Worm (Caenorhabditis elegans) whole organism, L4 larva: ENCODE results near the gene F56A8.5.

ENCODE experiments used
- F26F4.8 ChIP-seq: fragments of 200-800 bp; sonication (Bioruptor generic); conservative IDR thresholded peaks from 2 replicates; pipeline ENCODE4 v1.3.6; 2022; ENCODE audit warnings: missing genetic modification characterization, missing compliant biosample characterization
- F37D6.2 ChIP-seq: sonication (generic microtip); optimal IDR thresholded peaks from 2 replicates; lab custom pipeline; 2016; ENCODE audit warnings: mild to moderate bottlenecking, missing genetic modification characterization, missing compliant biosample characterization
- Y5F2A.4 ChIP-seq: fragments of 200-800 bp; sonication (Bioruptor generic); optimal IDR thresholded peaks from 2 replicates; lab custom pipeline; 2018; ENCODE audit warnings: mild to moderate bottlenecking, missing genetic modification characterization, missing compliant biosample characterization
- Y75B8A.6 ChIP-seq: fragments of 200-800 bp; sonication (Bioruptor generic); IDR thresholded peaks from 2 replicates; pipeline ENCODE4 v1.3.6; 2022; ENCODE audit warnings: missing genetic modification reagents, missing genetic modification characterization, missing compliant biosample characterization
- ZK337.2 ChIP-seq: fragments of 200-800 bp; sonication (Bioruptor generic); IDR thresholded peaks from 2 replicates; pipeline ENCODE4 v1.3.6; 2022; ENCODE audit warnings: missing genetic modification reagents, missing genetic modification characterization, missing compliant biosample characterization
- ZK546.5 ChIP-seq, 2 experiments: sonication (generic microtip); optimal IDR thresholded peaks; 2 replicates each; lab custom pipeline; 2017; ENCODE audit warnings: missing biosample characterization in 2 of 2, missing genetic modification characterization in 2 of 2
- aha-1 ChIP-seq: fragments of 150-350 bp; peaks from one replicate; lab custom pipeline; 2014; ENCODE audit warnings: missing biosample characterization, missing genetic modification characterization
- aly-2 ChIP-seq: sonication (generic microtip); optimal IDR thresholded peaks from 2 replicates; lab custom pipeline; 2018; ENCODE audit warnings: missing biosample characterization, missing genetic modification characterization
- ceh-28 ChIP-seq: fragments of 150-350 bp; optimal IDR thresholded peaks from 2 replicates; lab custom pipeline; 2014; ENCODE audit warnings: missing biosample characterization, missing genetic modification reagents, missing genetic modification characterization
- ceh-44 ChIP-seq: fragments of 200-800 bp; sonication (Bioruptor generic); IDR thresholded peaks from 2 replicates; pipeline ENCODE4 v1.3.6; 2022; ENCODE audit warnings: missing genetic modification reagents, missing genetic modification characterization, missing compliant biosample characterization
- ceh-82 ChIP-seq: sonication (generic microtip); optimal IDR thresholded peaks from 2 replicates; lab custom pipeline; 2017; ENCODE audit warnings: missing biosample characterization, missing genetic modification characterization
- ces-1 ChIP-seq: fragments of 150-350 bp; sonication (generic microtip); optimal IDR thresholded peaks from 4 replicates; lab custom pipeline; 2014; ENCODE audit warnings: missing biosample characterization, missing genetic modification reagents, missing genetic modification characterization
- daf-12 ChIP-seq: fragments of 150-350 bp; optimal IDR thresholded peaks from 2 replicates; lab custom pipeline; 2014; ENCODE audit warnings: missing biosample characterization, missing genetic modification reagents, missing genetic modification characterization
- dve-1 ChIP-seq: sonication (generic microtip); optimal IDR thresholded peaks from 2 replicates; lab custom pipeline; 2017; ENCODE audit warnings: antibody characterized with exemption, mild to moderate bottlenecking, missing genetic modification characterization, missing compliant biosample characterization; ENCODE audit not compliant: insufficient read depth
- fkh-10 ChIP-seq: fragments of 150-350 bp; optimal IDR thresholded peaks from 2 replicates; lab custom pipeline; 2014; ENCODE audit warnings: missing biosample characterization, missing genetic modification reagents, missing genetic modification characterization
- gei-8 ChIP-seq: fragments of 200-800 bp; sonication (Bioruptor generic); optimal IDR thresholded peaks from 2 replicates; lab custom pipeline; 2018; ENCODE audit warnings: mild to moderate bottlenecking, missing genetic modification characterization, missing compliant biosample characterization
- hlh-30 ChIP-seq: sonication (generic microtip); optimal IDR thresholded peaks from 2 replicates; lab custom pipeline; 2017; ENCODE audit warnings: antibody characterized with exemption, mild to moderate bottlenecking, missing genetic modification characterization, missing compliant biosample characterization; ENCODE audit not compliant: insufficient read depth
- jun-1 ChIP-seq: fragments of 150-350 bp; optimal IDR thresholded peaks from 2 replicates; lab custom pipeline; 2014; ENCODE audit warnings: missing biosample characterization, missing genetic modification reagents, missing genetic modification characterization
- lin-1 ChIP-seq: fragments of 200-800 bp; sonication (Bioruptor generic); IDR thresholded peaks from 2 replicates; pipeline ENCODE4 v1.3.6; 2022; ENCODE audit warnings: missing genetic modification reagents, missing genetic modification characterization, missing compliant biosample characterization
- lin-29 ChIP-seq: fragments of 200-800 bp; sonication (Bioruptor generic); IDR thresholded peaks from 2 replicates; pipeline ENCODE4 v1.3.6; 2022; ENCODE audit warnings: missing genetic modification reagents, missing genetic modification characterization, missing compliant biosample characterization
- lin-39 ChIP-seq: fragments of 150-350 bp; optimal IDR thresholded peaks from 2 replicates; lab custom pipeline; 2014; ENCODE audit warnings: missing biosample characterization, missing genetic modification reagents, missing genetic modification characterization
- madf-9 ChIP-seq: fragments of 200-800 bp; sonication (Bioruptor generic); conservative IDR thresholded peaks from 2 replicates; pipeline ENCODE4 v1.3.6; 2022; ENCODE audit warnings: missing genetic modification reagents, missing genetic modification characterization, missing compliant biosample characterization
- mdl-1 ChIP-seq, 2 experiments: fragments of 150-350 bp in 1 of 2; sonication (generic microtip) in 1 of 2; optimal IDR thresholded peaks; 2 replicates each; lab custom pipeline; 2014 to 2017; ENCODE audit warnings: missing biosample characterization in 2 of 2, missing genetic modification characterization in 2 of 2
- mxl-2 ChIP-seq: fragments of 200-800 bp; sonication (Bioruptor generic); conservative IDR thresholded peaks from 2 replicates; pipeline ENCODE4 v1.3.6; 2022; ENCODE audit warnings: missing genetic modification reagents, missing genetic modification characterization, missing compliant biosample characterization
- nhr-10 ChIP-seq: fragments of 150-350 bp; optimal IDR thresholded peaks from 2 replicates; lab custom pipeline; 2014; ENCODE audit warnings: missing biosample characterization, missing genetic modification characterization
- nhr-102 ChIP-seq: sonication (generic microtip); optimal IDR thresholded peaks from 2 replicates; lab custom pipeline; 2016; ENCODE audit warnings: mild to moderate bottlenecking, missing genetic modification characterization, moderate library complexity, missing compliant biosample characterization
- nhr-11 ChIP-seq: fragments of 150-350 bp; optimal IDR thresholded peaks from 2 replicates; lab custom pipeline; 2014; ENCODE audit warnings: missing biosample characterization, missing genetic modification characterization
- nhr-28 ChIP-seq: fragments of 150-350 bp; optimal IDR thresholded peaks from 2 replicates; lab custom pipeline; 2014; ENCODE audit warnings: missing biosample characterization, missing genetic modification characterization
- nhr-48 ChIP-seq: sonication (generic microtip); optimal IDR thresholded peaks from 2 replicates; lab custom pipeline; 2016; ENCODE audit warnings: mild to moderate bottlenecking, missing genetic modification characterization, missing compliant biosample characterization
- nhr-6 ChIP-seq: fragments of 150-350 bp; optimal IDR thresholded peaks from 2 replicates; lab custom pipeline; 2014; ENCODE audit warnings: missing biosample characterization, missing genetic modification characterization
- nhr-76 ChIP-seq: fragments of 150-350 bp; optimal IDR thresholded peaks from 2 replicates; lab custom pipeline; 2014; ENCODE audit warnings: missing biosample characterization, missing genetic modification characterization
- nhr-77 ChIP-seq: fragments of 150-350 bp; optimal IDR thresholded peaks from 2 replicates; lab custom pipeline; 2014; ENCODE audit warnings: missing biosample characterization, missing genetic modification characterization
- pha-4 ChIP-seq, 2 experiments: fragments of 150-350 bp in 1 of 2; fragments of 200-800 bp in 1 of 2; sonication (Bioruptor generic) in 1 of 2; IDR thresholded peaks in 1 of 2; optimal IDR thresholded peaks in 1 of 2; 2 replicates each; pipeline versions ENCODE4 v1.3.6 to Lab custom; 2014 to 2022; ENCODE audit warnings: missing genetic modification characterization in 2 of 2, missing genetic modification reagents in 2 of 2, missing biosample characterization in 1 of 2, missing compliant biosample characterization in 1 of 2
- php-3 ChIP-seq: fragments of 200-800 bp; sonication (Bioruptor generic); IDR thresholded peaks from 2 replicates; pipeline ENCODE4 v1.3.6; 2022; ENCODE audit warnings: missing genetic modification reagents, missing genetic modification characterization, missing compliant biosample characterization
- pqm-1 ChIP-seq: sonication (generic microtip); optimal IDR thresholded peaks from 2 replicates; lab custom pipeline; 2017; ENCODE audit warnings: missing biosample characterization, missing genetic modification characterization
- rbr-2 ChIP-seq: sonication (generic microtip); optimal IDR thresholded peaks from 2 replicates; lab custom pipeline; 2016; ENCODE audit warnings: missing genotype, missing genetic modification characterization, missing compliant biosample characterization
- sdz-12 ChIP-seq: fragments of 200-800 bp; sonication (Bioruptor generic); optimal IDR thresholded peaks from 2 replicates; lab custom pipeline; 2018; ENCODE audit warnings: mild to moderate bottlenecking, missing genetic modification characterization, missing compliant biosample characterization
- set-16 ChIP-seq: fragments of 200-800 bp; sonication (Bioruptor generic); IDR thresholded peaks from 2 replicates; pipeline ENCODE4 v1.3.6; 2022; ENCODE audit warnings: missing genetic modification reagents, missing genetic modification characterization, missing compliant biosample characterization
- snpc-1.2 ChIP-seq: fragments of 200-800 bp; sonication (Bioruptor generic); IDR thresholded peaks from 2 replicates; pipeline ENCODE4 v1.3.6; 2022; ENCODE audit warnings: missing genetic modification reagents, missing genetic modification characterization, missing compliant biosample characterization
- snpc-4 ChIP-seq: fragments of 150-350 bp; optimal IDR thresholded peaks from 2 replicates; lab custom pipeline; 2014; ENCODE audit warnings: missing biosample characterization, missing genetic modification characterization
- spr-1 ChIP-seq: sonication (generic microtip); optimal IDR thresholded peaks from 2 replicates; lab custom pipeline; 2016; ENCODE audit warnings: mild to moderate bottlenecking, missing genetic modification characterization, missing compliant biosample characterization
- tag-97 ChIP-seq: fragments of 200-800 bp; sonication (Bioruptor generic); IDR thresholded peaks from 2 replicates; pipeline ENCODE4 v1.3.6; 2022; ENCODE audit warnings: missing genetic modification characterization, missing compliant biosample characterization
- unc-39 ChIP-seq: sonication (generic microtip); optimal IDR thresholded peaks from 2 replicates; lab custom pipeline; 2017; ENCODE audit warnings: missing biosample characterization, missing genetic modification characterization
- unc-62 ChIP-seq, 3 experiments: fragments of 150-350 bp in 1 of 3; sonication (generic microtip); optimal IDR thresholded peaks in 2 of 3; peaks in 1 of 3; 1 replicate in 1 of 3; 2 replicates in 2 of 3; lab custom pipeline; 2014 to 2017; ENCODE audit warnings: missing biosample characterization in 3 of 3, missing genetic modification characterization in 3 of 3, missing genetic modification reagents in 3 of 3, missing genotype in 1 of 3
- vab-7 ChIP-seq: fragments of 200-800 bp; sonication (Bioruptor generic); IDR thresholded peaks from 2 replicates; pipeline ENCODE4 v1.3.6; 2022; ENCODE audit warnings: missing genetic modification reagents, missing genetic modification characterization, missing compliant biosample characterization
- zag-1 ChIP-seq: fragments of 150-350 bp; optimal IDR thresholded peaks from 2 replicates; lab custom pipeline; 2014; ENCODE audit warnings: missing biosample characterization, missing genetic modification characterization
- zip-2 ChIP-seq: fragments of 150-350 bp; optimal IDR thresholded peaks from 2 replicates; lab custom pipeline; 2014; ENCODE audit warnings: missing biosample characterization, missing genetic modification characterization
- ztf-7 ChIP-seq: fragments of 150-350 bp; optimal IDR thresholded peaks from 2 replicates; lab custom pipeline; 2014; ENCODE audit warnings: missing biosample characterization, missing genetic modification characterization

The F56A8.5 gene

ce11 chrIII:13272227-13272626, 6.6 kb downstream of the F56A8.5 start:
- TF ChIP-seq spr-1 (tag; lab: Kevin White, UChicago) (no peak), hlh-30 (tag; lab: Kevin White, UChicago) (peak; percentile 17), ztf-7 (no peak), jun-1 (tag; lab: Kevin White, UChicago) (no peak), nhr-102 (tag; lab: Kevin White, UChicago) (no peak), aha-1 (no peak), daf-12 (no peak)

DNA sequence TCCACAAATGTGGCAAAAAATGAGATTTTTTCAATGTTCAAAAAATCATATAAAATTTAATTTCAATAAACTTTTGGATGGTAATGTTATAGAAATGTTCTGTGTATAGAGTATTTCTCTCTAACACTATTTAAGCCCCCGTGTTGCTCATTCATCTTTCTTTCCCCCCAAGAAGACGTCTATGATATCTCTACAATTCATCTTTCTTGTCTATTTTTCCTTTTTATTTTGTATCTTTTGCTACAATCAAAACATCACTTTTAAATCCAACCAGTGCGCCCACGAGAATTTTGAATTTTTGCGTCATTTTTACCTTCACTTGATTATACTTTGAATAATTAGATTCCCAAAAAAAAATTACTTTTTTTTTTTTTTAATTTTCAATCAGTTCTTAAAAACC, 7.1 kb downstream of the F56A8.5 start:
- TF ChIP-seq Y75B8A.6 (no peak), nhr-76 (tag; lab: Kevin White, UChicago) (no peak), lin-1 (GFP tag; lab: Robert Waterston, UW) (no peak), ces-1 (GFP tag; lab: Kevin White, UChicago) (no peak), vab-7 (no peak), mxl-2 (no peak), tag-97 (no peak), ZK546.5 (tag; optimal IDR thresholded peaks at IDR 0.05; lab: Kevin White, UChicago) (no peak), snpc-4 (tag; lab: Kevin White, UChicago) (no peak), pha-4 (GFP tag; IDR thresholded peaks at IDR 0.05; lab: Robert Waterston, UW) (no peak), pha-4 (tag; optimal IDR thresholded peaks at IDR 0.05; lab: Kevin White, UChicago) (no peak), madf-9 (GFP tag; lab: Robert Waterston, UW) (no peak), snpc-1.2 (GFP tag; lab: Robert Waterston, UW) (no peak), ceh-82 (no peak), pqm-1 (tag; lab: Kevin White, UChicago) (no peak), set-16 (GFP tag; lab: Robert Waterston, UW) (no peak), ceh-44 (GFP tag; lab: Robert Waterston, UW) (no peak), jun-1 (tag; lab: Kevin White, UChicago) (no peak), aly-2 (tag; lab: Kevin White, UChicago) (no peak), dve-1 (no peak)

ce11 chrIII:13275784-13276183, 10.1 kb downstream of the F56A8.5 start:
- TF ChIP-seq F26F4.8 (no peak), lin-39 (tag; lab: Kevin White, UChicago) (peak; percentile 39), sdz-12 (GFP tag; lab: Kevin White, UChicago) (peak; percentile 15), php-3 (no peak), ceh-82 (no peak), lin-29 (GFP tag; lab: Robert Waterston, UW) (no peak), nhr-6 (tag; lab: Kevin White, UChicago) (peak; percentile 26), gei-8 (no peak), fkh-10 (GFP tag; lab: Kevin White, UChicago) (peak; percentile 41), hlh-30 (tag; lab: Kevin White, UChicago) (peak; percentile 85), rbr-2 (tag; lab: Kevin White, UChicago) (peak; percentile 83), nhr-28 (tag; lab: Kevin White, UChicago) (peak; percentile 15), Y5F2A.4 (no peak), ZK337.2 (GFP tag; lab: Robert Waterston, UW) (0 out of 2 replicates have a peak, but pooled peaks have one; percentile 44), madf-9 (GFP tag; lab: Robert Waterston, UW) (0 out of 2 replicates have a peak, but pooled peaks have one; percentile 29), aha-1 (peak; percentile 97), set-16 (GFP tag; lab: Robert Waterston, UW) (peak; percentile 80), unc-62 (GFP tag; optimal IDR thresholded peaks at IDR 0.05 in 1 of 2; lab: Kevin White, UChicago) (peak in 1 of 2 experiments; percentile 99), unc-62 (tag; optimal IDR thresholded peaks at IDR 0.05; lab: Kevin White, UChicago) (no peak), nhr-10 (no peak), unc-39 (tag; lab: Kevin White, UChicago) (no peak), zag-1 (peak; percentile 56), zip-2 (tag; lab: Kevin White, UChicago) (no peak), dve-1 (peak; percentile 60), mdl-1 (tag; optimal IDR thresholded peaks at IDR 0.05; lab: Kevin White, UChicago) (peak in 1 of 2 experiments; percentile 77), ceh-28 (no peak), F37D6.2 (peak; percentile 62), nhr-48 (no peak), nhr-77 (tag; lab: Kevin White, UChicago) (no peak), nhr-11 (tag; lab: Kevin White, UChicago) (peak; percentile 39)
